Fruit fly (Drosophila melanogaster) S2 (cell line): Measurements from ENCODE around the gene CG4325.

ENCODE experiments used
- CG8478 ChIP-seq: fragments of >200 bp; optimal IDR thresholded peaks from 2 replicates; lab custom pipeline; 2018
- CTCF ChIP-seq, 2 experiments: fragments of >200 bp; optimal IDR thresholded peaks; 2 replicates each; lab custom pipeline; 2018

- no peak for TF ChIP-seq CTCF (optimal IDR thresholded peaks at IDR 0.05; lab: Kevin White, UChicago)
- TF ChIP-seq CG8478 (lab: Kevin White, UChicago), result no peak
Observed at dm6 chrX:2073325-2073724, 29.7 kb upstream of the CG4325 start, which contains the start of gene CG4199.
